Worm (Caenorhabditis elegans): Measurements from ENCODE around the gene ttr-12.

DNA sequence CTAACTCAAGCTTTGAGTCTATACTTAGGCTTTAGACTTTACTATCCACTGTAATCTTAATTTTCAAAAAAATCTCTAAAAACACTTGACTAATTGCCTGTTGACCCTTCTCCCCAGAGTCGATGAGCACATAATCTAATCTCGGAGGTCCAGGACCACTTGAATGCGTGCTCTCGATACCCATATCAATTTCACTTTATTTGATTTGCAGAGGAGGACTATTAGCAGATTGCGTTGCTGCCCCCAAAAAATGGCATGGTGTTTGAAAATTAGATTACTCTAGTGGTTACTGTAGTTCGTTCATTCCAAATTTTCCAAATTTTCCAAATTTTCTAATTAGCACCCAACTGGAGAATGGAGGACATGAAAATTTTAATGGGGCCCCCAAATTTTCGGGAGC lies 36.9 kb upstream of the ttr-12 start:
- TF ChIP-seq nhr-47 (tag; optimal IDR thresholded peaks at IDR 0.05) (no peak), ztf-4 (tag; optimal IDR thresholded peaks at IDR 0.05) (no peak), fos-1 (tag; optimal IDR thresholded peaks at IDR 0.05) (no peak), nhr-237 (tag; optimal IDR thresholded peaks at IDR 0.05) (no peak)
